Fruit fly (Drosophila melanogaster): ENCODE measurements around the gene mge.

mge gene

DNA sequence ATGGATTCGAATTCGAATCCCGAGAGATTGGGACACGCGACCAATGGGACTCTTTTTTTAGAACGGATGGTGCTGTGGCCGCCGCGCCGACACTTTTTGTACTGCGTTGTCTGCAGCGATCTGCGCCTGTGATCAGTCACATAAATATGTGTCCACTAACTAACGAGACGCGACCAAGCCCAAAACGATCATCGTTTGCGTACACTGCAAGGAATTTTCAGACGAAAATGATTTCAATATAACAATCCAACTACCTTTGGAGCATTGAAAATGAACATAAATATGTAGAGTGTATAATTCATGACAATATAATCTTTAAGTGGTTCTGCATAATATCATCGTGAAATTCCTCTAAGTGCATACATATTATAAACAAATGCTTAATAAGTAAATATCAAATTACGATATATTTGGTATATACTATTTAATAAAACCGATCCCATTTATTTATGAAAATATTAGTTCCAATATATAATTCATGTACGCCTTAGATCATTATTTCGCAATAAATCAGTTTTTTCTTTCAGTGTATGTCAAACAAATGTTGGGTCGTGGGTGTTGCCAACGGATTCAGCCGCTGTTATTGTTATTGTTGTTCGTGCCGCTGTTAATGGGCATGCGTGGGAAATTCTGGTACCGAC is 26.0 kb upstream of the mge start, which contains the start of gene Eip63F-1 (continued):
- peak; percentile 22 for TF ChIP-seq Six4 (GFP tag; optimal IDR thresholded peaks at IDR 0.05)
- TF ChIP-seq fru (optimal IDR thresholded peaks at IDR 0.05) = no peak
- no peak for TF ChIP-seq chinmo (GFP tag; IDR thresholded peaks at IDR 0.05; ENCODE audit: partially characterized antibody)
- no peak for TF ChIP-seq CG31365 (tag; optimal IDR thresholded peaks at IDR 0.05)
- TF ChIP-seq CG34376 (GFP tag; optimal IDR thresholded peaks at IDR 0.05) = peak; percentile 22
- no peak for TF ChIP-seq Myb (GFP tag; optimal IDR thresholded peaks at IDR 0.05)
- TF ChIP-seq Hey (tag; optimal IDR thresholded peaks at IDR 0.05) = no peak
- peak; percentile 74 for TF ChIP-seq CG8924 (tag; optimal IDR thresholded peaks at IDR 0.05)
- no peak for TF ChIP-seq CG13624 (GFP tag; optimal IDR thresholded peaks at IDR 0.05)
- no peak for TF ChIP-seq CG15696 (tag; optimal IDR thresholded peaks at IDR 0.05)
- TF ChIP-seq dm (GFP tag; optimal IDR thresholded peaks at IDR 0.05) = no peak
- TF ChIP-seq CG17802 (tag; optimal IDR thresholded peaks at IDR 0.05) = no peak
- no peak for TF ChIP-seq CG13894 (tag; optimal IDR thresholded peaks at IDR 0.05)
- no peak for TF ChIP-seq CG14667 (GFP tag; IDR thresholded peaks at IDR 0.05)
- no peak for TF ChIP-seq CG2116 (GFP tag; optimal IDR thresholded peaks at IDR 0.05)
- no peak for TF ChIP-seq CG2199 (GFP tag; IDR thresholded peaks at IDR 0.05)
- TF ChIP-seq lov (optimal IDR thresholded peaks at IDR 0.05) = no peak
- TF ChIP-seq lov (GFP tag; IDR thresholded peaks at IDR 0.05) = no peak
- TF ChIP-seq grn (GFP tag; optimal IDR thresholded peaks at IDR 0.05) = no peak
- no peak for TF ChIP-seq cas (GFP tag; IDR thresholded peaks at IDR 0.05)
- TF ChIP-seq trh (GFP tag; optimal IDR thresholded peaks at IDR 0.05) = no peak
- TF ChIP-seq CG6854 (GFP tag; optimal IDR thresholded peaks at IDR 0.05) = no peak
- TF ChIP-seq grau (tag; optimal IDR thresholded peaks at IDR 0.05) = peak; percentile 79
- peak; percentile 43 for TF ChIP-seq BtbVII (GFP tag; optimal IDR thresholded peaks at IDR 0.05)
- no peak for TF ChIP-seq mam (GFP tag; optimal IDR thresholded peaks at IDR 0.05)
- TF ChIP-seq CG16863 (GFP tag; optimal IDR thresholded peaks at IDR 0.05) = peak; percentile 22
- peak; percentile 18 for TF ChIP-seq HLH54F (GFP tag; optimal IDR thresholded peaks at IDR 0.05)
- TF ChIP-seq exex (tag; optimal IDR thresholded peaks at IDR 0.05) = peak; percentile 11
- TF ChIP-seq ems (GFP tag; optimal IDR thresholded peaks at IDR 0.05) = no peak
- TF ChIP-seq Dek (tag; optimal IDR thresholded peaks at IDR 0.05) = peak; percentile 28
- peak; percentile 76 for TF ChIP-seq sr (GFP tag; IDR thresholded peaks at IDR 0.05)
- TF ChIP-seq wor (GFP tag; IDR thresholded peaks at IDR 0.05) = peak; percentile 38; the same call in 1 of the 2 replicates
- 0 out of 3 replicates have a peak, but pooled peaks have one; percentile 10 for TF ChIP-seq CG7357 (GFP tag; IDR thresholded peaks at IDR 0.05)
- TF ChIP-seq CG12942 (GFP tag; optimal IDR thresholded peaks at IDR 0.05) = peak; percentile 42
- peak; percentile 71 for TF ChIP-seq slbo (GFP tag; IDR thresholded peaks at IDR 0.05)
- TF ChIP-seq row (GFP tag; IDR thresholded peaks at IDR 0.05) = peak; percentile 66
- TF ChIP-seq peb (GFP tag; IDR thresholded peaks at IDR 0.05) = no peak
- TF ChIP-seq CG17186 (GFP tag; optimal IDR thresholded peaks at IDR 0.05) = no peak
- peak; percentile 36 for TF ChIP-seq caup (GFP tag; optimal IDR thresholded peaks at IDR 0.05; ENCODE audit: severe bottlenecking)
- TF ChIP-seq fd96Cb (tag; optimal IDR thresholded peaks at IDR 0.05) = peak; percentile 65
- TF ChIP-seq CG43689 (GFP tag; IDR thresholded peaks at IDR 0.05) = no peak
- TF ChIP-seq CG6654 (GFP tag; optimal IDR thresholded peaks at IDR 0.05) = peak; percentile 7
- TF ChIP-seq Usf (GFP tag; optimal IDR thresholded peaks at IDR 0.05) = peak; percentile 45
- TF ChIP-seq so (GFP tag; IDR thresholded peaks at IDR 0.05) = 0 out of 3 replicates have a peak, but pooled peaks have one; percentile 12
- peak; percentile 65 for TF ChIP-seq bcd (GFP tag; optimal IDR thresholded peaks at IDR 0.05)
- TF ChIP-seq CG10274 (GFP tag; optimal IDR thresholded peaks at IDR 0.05) = peak; percentile 36
- no peak for TF ChIP-seq corto (GFP tag; optimal IDR thresholded peaks at IDR 0.05)
- no peak for TF ChIP-seq gfzf (GFP tag; optimal IDR thresholded peaks at IDR 0.05)
- no peak for TF ChIP-seq CG2129 (GFP tag; IDR thresholded peaks at IDR 0.05; ENCODE audit: partially characterized antibody)
- TF ChIP-seq Trl (optimal IDR thresholded peaks at IDR 0.05) = no peak
- TF ChIP-seq Trl (GFP tag; optimal IDR thresholded peaks at IDR 0.05) = no peak
- TF ChIP-seq CG2202 (tag; optimal IDR thresholded peaks at IDR 0.05) = no peak

Data from whole organism, embryonic.